Worm (Caenorhabditis elegans) whole organism, late embryonic: ENCODE results near the gene srh-296.

Source experiments
- C38D4.7 ChIP-seq: fragments of 200-800 bp; sonication (Bioruptor generic); optimal IDR thresholded peaks from 2 replicates; lab custom pipeline; 2018; ENCODE audit warnings: mild to moderate bottlenecking, missing genetic modification characterization, moderate library complexity, missing compliant biosample characterization
- K02D7.2 ChIP-seq: sonication (generic microtip); optimal IDR thresholded peaks from 2 replicates; lab custom pipeline; 2017; ENCODE audit warnings: mild to moderate bottlenecking, missing genetic modification characterization, missing compliant biosample characterization
- K09A11.1 ChIP-seq: sonication (generic microtip); optimal IDR thresholded peaks from 2 replicates; lab custom pipeline; 2017; ENCODE audit warnings: antibody characterized with exemption, mild to moderate bottlenecking, missing genetic modification characterization, missing compliant biosample characterization; ENCODE audit not compliant: insufficient read depth
- T23F11.4 ChIP-seq: fragments of 200-800 bp; sonication (Bioruptor generic); optimal IDR thresholded peaks from 2 replicates; lab custom pipeline; 2018; ENCODE audit warnings: mild to moderate bottlenecking, missing genetic modification characterization, missing compliant biosample characterization
- ama-1 ChIP-seq: fragments of 150-350 bp; optimal IDR thresholded peaks from 2 replicates; lab custom pipeline; 2014
- ceh-31 ChIP-seq: sonication (generic microtip); optimal IDR thresholded peaks from 2 replicates; lab custom pipeline; 2016; ENCODE audit warnings: missing genetic modification characterization, missing compliant biosample characterization
- ceh-9 ChIP-seq: sonication (generic microtip); optimal IDR thresholded peaks from 2 replicates; lab custom pipeline; 2016; ENCODE audit warnings: mild to moderate bottlenecking, missing genetic modification characterization, inconsistent platforms, missing compliant biosample characterization
- che-1 ChIP-seq: sonication (generic microtip); optimal IDR thresholded peaks from 2 replicates; lab custom pipeline; 2016; ENCODE audit warnings: mild to moderate bottlenecking, missing genetic modification characterization, missing compliant biosample characterization
- dve-1 ChIP-seq: sonication (generic microtip); optimal IDR thresholded peaks from 2 replicates; lab custom pipeline; 2017; ENCODE audit warnings: antibody characterized with exemption, mild to moderate bottlenecking, missing genetic modification characterization, missing compliant biosample characterization
- elt-4 ChIP-seq: sonication (generic microtip); optimal IDR thresholded peaks from 2 replicates; lab custom pipeline; 2016; ENCODE audit warnings: missing genetic modification characterization, missing compliant biosample characterization
- fkh-10 ChIP-seq: fragments of 150-350 bp; optimal IDR thresholded peaks from 2 replicates; lab custom pipeline; 2014; ENCODE audit warnings: missing biosample characterization, missing genetic modification reagents, missing genetic modification characterization
- fkh-6 ChIP-seq: sonication (generic microtip); optimal IDR thresholded peaks from 2 replicates; lab custom pipeline; 2016; ENCODE audit warnings: missing genetic modification characterization, missing compliant biosample characterization
- hlh-13 ChIP-seq: fragments of 200-800 bp; sonication (Bioruptor generic); optimal IDR thresholded peaks from 2 replicates; lab custom pipeline; 2018; ENCODE audit warnings: mild to moderate bottlenecking, missing genetic modification characterization, missing compliant biosample characterization
- hlh-15 ChIP-seq: sonication (generic microtip); optimal IDR thresholded peaks from 2 replicates; lab custom pipeline; 2016; ENCODE audit warnings: missing genetic modification characterization, missing compliant biosample characterization
- hlh-8 ChIP-seq: sonication (generic microtip); optimal IDR thresholded peaks from 2 replicates; lab custom pipeline; 2016; ENCODE audit warnings: missing genotype, missing genetic modification characterization, missing compliant biosample characterization
- lin-11 ChIP-seq: fragments of 200-800 bp; sonication (Bioruptor generic); optimal IDR thresholded peaks from 2 replicates; lab custom pipeline; 2018; ENCODE audit warnings: mild to moderate bottlenecking, missing genetic modification characterization, missing compliant biosample characterization
- nfya-1 ChIP-seq: sonication (generic microtip); optimal IDR thresholded peaks from 2 replicates; lab custom pipeline; 2017; ENCODE audit warnings: missing genetic modification characterization, mild to moderate bottlenecking, missing compliant biosample characterization, antibody characterized with exemption, moderate library complexity
- odd-2 ChIP-seq: sonication (generic microtip); optimal IDR thresholded peaks from 2 replicates; lab custom pipeline; 2017; ENCODE audit warnings: antibody characterized with exemption, mild to moderate bottlenecking, missing genetic modification characterization, missing compliant biosample characterization
- pag-3 ChIP-seq: sonication (generic microtip); optimal IDR thresholded peaks from 2 replicates; lab custom pipeline; 2016; ENCODE audit warnings: missing compliant biosample characterization, missing genetic modification characterization, borderline replicate concordance
- pax-1 ChIP-seq: fragments of 150-350 bp; optimal IDR thresholded peaks from 2 replicates; lab custom pipeline; 2014; ENCODE audit warnings: missing biosample characterization, missing genetic modification characterization
- pha-4 ChIP-seq: fragments of 150-350 bp; optimal IDR thresholded peaks from 2 replicates; lab custom pipeline; 2018; ENCODE audit warnings: missing biosample characterization, missing genetic modification reagents, missing genetic modification characterization
- pqm-1 ChIP-seq: sonication (generic microtip); optimal IDR thresholded peaks from 2 replicates; lab custom pipeline; 2016; ENCODE audit warnings: missing genetic modification characterization, missing compliant biosample characterization
- pros-1 ChIP-seq: fragments of 150-350 bp; optimal IDR thresholded peaks from 2 replicates; lab custom pipeline; 2014; ENCODE audit warnings: missing biosample characterization, missing genetic modification reagents, missing genetic modification characterization
- rnt-1 ChIP-seq: sonication (generic microtip); optimal IDR thresholded peaks from 2 replicates; lab custom pipeline; 2016; ENCODE audit warnings: missing genetic modification characterization, missing compliant biosample characterization
- sdc-2 ChIP-seq: sonication (generic microtip); optimal IDR thresholded peaks from 2 replicates; lab custom pipeline; 2016; ENCODE audit warnings: missing genotype, missing genetic modification characterization, missing compliant biosample characterization
- sox-4 ChIP-seq: sonication (generic microtip); optimal IDR thresholded peaks from 2 replicates; lab custom pipeline; 2017; ENCODE audit warnings: mild to moderate bottlenecking, missing genetic modification characterization, inconsistent platforms, missing compliant biosample characterization
- syd-9 ChIP-seq: sonication (generic microtip); optimal IDR thresholded peaks from 2 replicates; lab custom pipeline; 2016; ENCODE audit warnings: mild to moderate bottlenecking, missing genetic modification characterization, moderate library complexity, missing compliant biosample characterization
- tbx-7 ChIP-seq: sonication (generic microtip); optimal IDR thresholded peaks from 2 replicates; lab custom pipeline; 2016; ENCODE audit warnings: missing genotype, missing genetic modification characterization, missing compliant biosample characterization
- unc-3 ChIP-seq, 2 experiments: fragments of 200-800 bp in 1 of 2; sonication (Bioruptor generic) in 1 of 2; sonication (generic microtip) in 1 of 2; conservative IDR thresholded peaks in 1 of 2; optimal IDR thresholded peaks in 1 of 2; 2 replicates each; pipeline versions ENCODE4 v1.3.6 to Lab custom; 2016 to 2022; ENCODE audit warnings: missing compliant biosample characterization in 2 of 2, missing genetic modification characterization in 2 of 2, missing genetic modification reagents in 1 of 2
- unc-42 ChIP-seq: sonication (generic microtip); optimal IDR thresholded peaks from 2 replicates; lab custom pipeline; 2016; ENCODE audit warnings: missing genotype, missing genetic modification characterization, missing compliant biosample characterization
- unc-86 ChIP-seq: sonication (generic microtip); optimal IDR thresholded peaks from 2 replicates; lab custom pipeline; 2016; ENCODE audit warnings: missing genetic modification characterization, missing compliant biosample characterization
- zip-5 ChIP-seq: sonication (generic microtip); optimal IDR thresholded peaks from 2 replicates; lab custom pipeline; 2016; ENCODE audit warnings: missing genetic modification characterization, missing compliant biosample characterization
- ztf-16 ChIP-seq: sonication (generic microtip); optimal IDR thresholded peaks from 2 replicates; lab custom pipeline; 2017; ENCODE audit warnings: missing genetic modification characterization, missing compliant biosample characterization

The srh-296 gene

DNA sequence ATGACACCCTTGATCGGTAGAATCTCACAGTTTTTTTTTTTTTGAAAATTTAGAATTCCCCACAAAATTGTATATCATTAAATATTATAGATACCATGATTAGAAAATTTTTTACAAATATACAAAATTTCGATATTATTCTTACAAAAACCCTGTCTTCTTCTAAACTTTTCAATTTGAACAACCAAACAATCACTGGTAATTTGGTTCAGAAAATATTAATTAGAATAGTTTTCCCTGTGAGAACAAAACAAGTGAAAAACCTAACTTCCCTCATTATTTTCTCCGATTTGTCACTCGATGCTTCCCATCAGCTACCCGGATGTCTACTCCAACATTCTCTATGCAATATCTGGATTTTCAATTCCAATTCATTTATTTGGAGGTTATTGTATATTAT, at the start of gene srh-296:
Gene srh-296, plus strand, starts transcription at position 301 of the 400 bp plus-strand sequence.
- TF ChIP-seq fkh-10 (no peak), syd-9 (tag; lab: Kevin White, UChicago) (no peak), nfya-1 (no peak), pag-3 (tag; lab: Kevin White, UChicago) (no peak), rnt-1 (tag; lab: Kevin White, UChicago) (no peak), elt-4 (no peak), hlh-13 (no peak), K09A11.1 (tag; lab: Kevin White, UChicago) (no peak), hlh-15 (tag; lab: Kevin White, UChicago) (no peak)

- TF ChIP-seq ama-1 (lab: Kevin White, UChicago): no peak
- no peak for TF ChIP-seq unc-42
- no peak for TF ChIP-seq odd-2 (tag; lab: Kevin White, UChicago)
- TF ChIP-seq tbx-7: no peak
- no peak for TF ChIP-seq pqm-1
- TF ChIP-seq fkh-6 (tag; lab: Kevin White, UChicago): no peak
- no peak for TF ChIP-seq hlh-8 (tag; lab: Kevin White, UChicago)
- no peak for TF ChIP-seq dve-1 (tag; lab: Kevin White, UChicago)
- TF ChIP-seq zip-5 (tag; lab: Kevin White, UChicago): no peak
- TF ChIP-seq C38D4.7 (GFP tag; lab: Kevin White, UChicago): no peak
- no peak for TF ChIP-seq ceh-31 (tag; lab: Kevin White, UChicago)
- TF ChIP-seq K02D7.2 (tag; lab: Kevin White, UChicago): no peak
- TF ChIP-seq sox-4 (tag; lab: Kevin White, UChicago): no peak
- TF ChIP-seq rnt-1 (tag; lab: Kevin White, UChicago): no peak
- no peak for TF ChIP-seq ztf-16 (tag; lab: Kevin White, UChicago)
- no peak for TF ChIP-seq pha-4 (tag; lab: Kevin White, UChicago)
- TF ChIP-seq pros-1: no peak
- no peak for TF ChIP-seq lin-11 (tag; lab: Kevin White, UChicago)
- TF ChIP-seq, all 69 proteins: peak for 0
Observed at ce11 chrV:17765077-17765476, 45.1 kb upstream of the srh-296 start, which contains the start of the genes C47A10.16 and srh-283. C47A10.16 (minus strand) TSS chrV:17765177. srh-283 (plus strand) TSS chrV:17765348.

DNA sequence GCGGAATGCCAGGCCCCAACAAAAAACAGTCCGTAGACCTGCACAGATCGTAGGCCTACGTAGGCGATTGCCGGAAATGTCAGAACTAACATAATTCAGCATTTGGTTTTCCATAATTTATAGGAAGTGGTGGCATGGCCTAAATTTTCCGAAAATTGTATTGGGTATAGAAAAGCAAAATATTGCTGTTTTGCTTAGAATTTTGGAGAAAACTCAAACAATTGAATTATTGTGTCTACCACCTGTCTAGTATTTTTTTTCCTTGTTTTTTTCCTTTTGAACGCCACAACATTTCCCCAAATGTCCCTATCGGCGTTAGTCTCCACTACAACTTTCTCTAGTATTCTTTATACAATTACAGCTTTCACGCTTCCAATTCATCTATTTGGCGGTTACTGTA, 42.9 kb upstream of the srh-296 start, which contains the start of gene srh-284:
Gene srh-284, plus strand, starts transcription at position 301 of the 400 bp plus-strand sequence.
- TF ChIP-seq unc-42 (no peak), sdc-2 (tag; lab: Kevin White, UChicago) (no peak), ceh-9 (tag; lab: Kevin White, UChicago) (no peak)

DNA sequence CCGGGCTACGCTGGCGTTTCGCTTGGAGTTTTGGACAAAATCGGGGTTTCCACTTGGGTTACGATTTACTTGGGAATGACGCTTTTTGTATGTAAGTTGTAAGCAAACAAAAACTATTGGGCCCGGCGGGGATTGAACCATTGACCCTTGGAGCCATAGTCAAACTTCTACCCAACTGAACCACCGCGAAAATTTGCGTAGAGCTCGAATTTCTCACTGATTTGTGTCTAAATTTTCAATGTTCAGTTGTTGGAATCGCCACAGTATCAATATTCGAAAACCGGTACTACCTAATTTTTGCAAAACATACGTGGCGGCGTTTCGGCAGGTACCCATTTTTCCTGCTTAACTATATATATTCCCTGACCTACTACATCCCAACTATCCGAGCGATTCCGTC, 42.4 kb upstream of the srh-296 start:
- TF ChIP-seq pax-1 (tag; lab: Kevin White, UChicago) (no peak), che-1 (tag; lab: Kevin White, UChicago) (no peak), rnt-1 (tag; lab: Kevin White, UChicago) (no peak), zip-5 (tag; lab: Kevin White, UChicago) (no peak), ceh-31 (tag; lab: Kevin White, UChicago) (no peak), T23F11.4 (GFP tag; lab: Kevin White, UChicago) (no peak)

ce11 chrV:17773108-17773507, 37.0 kb upstream of the srh-296 start, which contains the start of gene sre-21:
sre-21 (minus strand) TSS chrV:17773208.
- TF ChIP-seq unc-86 (tag; lab: Kevin White, UChicago) (no peak), pha-4 (tag; lab: Kevin White, UChicago) (no peak), sdc-2 (tag; lab: Kevin White, UChicago) (no peak), K09A11.1 (tag; lab: Kevin White, UChicago) (no peak), dve-1 (tag; lab: Kevin White, UChicago) (no peak), unc-3 (GFP tag; conservative IDR thresholded peaks at IDR 0.05; lab: Robert Waterston, UW) (no peak), unc-3 (tag; optimal IDR thresholded peaks at IDR 0.05; lab: Kevin White, UChicago) (no peak)
